Worm (Caenorhabditis elegans) whole organism, L4 larva: Measurements from ENCODE around the gene ZC21.10.

ENCODE experiments used
- F49E8.2 ChIP-seq: sonication (generic microtip); optimal IDR thresholded peaks from 2 replicates; lab custom pipeline; 2016; ENCODE audit warnings: missing compliant biosample characterization, mild to moderate bottlenecking, missing genetic modification characterization, borderline replicate concordance
- dpl-1 ChIP-seq: fragments of 150-350 bp; optimal IDR thresholded peaks from 2 replicates; lab custom pipeline; 2014; ENCODE audit warnings: missing biosample characterization, missing genetic modification reagents, missing genetic modification characterization
- fos-1 ChIP-seq: fragments of 150-350 bp; optimal IDR thresholded peaks from 2 replicates; lab custom pipeline; 2014; ENCODE audit warnings: missing biosample characterization, missing genetic modification characterization
- mxl-2 ChIP-seq: fragments of 200-800 bp; sonication (Bioruptor generic); conservative IDR thresholded peaks from 2 replicates; pipeline ENCODE4 v1.3.6; 2022; ENCODE audit warnings: missing genetic modification reagents, missing genetic modification characterization, missing compliant biosample characterization
- nhr-237 ChIP-seq: sonication (generic microtip); optimal IDR thresholded peaks from 2 replicates; lab custom pipeline; 2017; ENCODE audit warnings: missing biosample characterization, missing genetic modification characterization
- nhr-28 ChIP-seq: fragments of 150-350 bp; optimal IDR thresholded peaks from 2 replicates; lab custom pipeline; 2014; ENCODE audit warnings: missing biosample characterization, missing genetic modification characterization
- nhr-76 ChIP-seq: fragments of 150-350 bp; optimal IDR thresholded peaks from 2 replicates; lab custom pipeline; 2014; ENCODE audit warnings: missing biosample characterization, missing genetic modification characterization
- pqm-1 ChIP-seq: sonication (generic microtip); optimal IDR thresholded peaks from 2 replicates; lab custom pipeline; 2017; ENCODE audit warnings: missing biosample characterization, missing genetic modification characterization
- snpc-4 ChIP-seq: fragments of 150-350 bp; optimal IDR thresholded peaks from 2 replicates; lab custom pipeline; 2014; ENCODE audit warnings: missing biosample characterization, missing genetic modification characterization
- unc-62 ChIP-seq, 3 experiments: fragments of 150-350 bp in 1 of 3; sonication (generic microtip); optimal IDR thresholded peaks in 2 of 3; peaks in 1 of 3; 1 replicate in 1 of 3; 2 replicates in 2 of 3; lab custom pipeline; 2014 to 2017; ENCODE audit warnings: missing biosample characterization in 3 of 3, missing genetic modification characterization in 3 of 3, missing genetic modification reagents in 3 of 3, missing genotype in 1 of 3
- ztf-11 ChIP-seq: fragments of 150-350 bp; optimal IDR thresholded peaks from 2 replicates; lab custom pipeline; 2014; ENCODE audit warnings: missing biosample characterization, missing genetic modification characterization

DNA sequence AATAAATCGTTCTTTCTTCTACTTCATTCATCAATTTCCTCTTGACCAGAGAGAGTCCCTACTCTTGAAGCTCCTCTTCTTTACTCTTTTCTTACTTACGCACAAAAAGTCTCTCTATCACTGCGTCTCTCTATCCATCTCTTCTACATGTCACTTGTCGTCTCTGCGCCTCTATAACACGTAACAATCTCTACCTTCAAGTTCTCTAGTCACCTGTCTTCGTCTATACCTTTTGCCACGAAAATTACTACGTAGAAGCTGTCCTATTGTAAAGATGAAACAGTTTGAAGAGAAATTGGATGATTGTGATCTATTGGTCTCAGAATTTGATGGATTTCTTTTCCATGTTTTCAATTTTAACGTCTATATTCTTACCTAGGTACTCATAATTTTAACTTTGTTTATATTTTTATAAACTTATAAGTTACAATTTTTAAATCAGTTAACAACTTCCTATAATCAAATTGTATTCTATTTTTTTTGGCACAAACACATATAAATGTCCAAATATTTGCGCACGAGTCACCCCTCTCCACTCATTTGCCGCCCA, 27.0 kb downstream of the ZC21.10 start, which contains the start of gene C02D5.2:
- no peak for TF ChIP-seq pqm-1 (tag; lab: Kevin White, UChicago)
- TF ChIP-seq unc-62 (GFP tag; optimal IDR thresholded peaks at IDR 0.05 in 1 of 2; lab: Kevin White, UChicago) = no peak
- TF ChIP-seq unc-62 (tag; optimal IDR thresholded peaks at IDR 0.05; lab: Kevin White, UChicago) = no peak
- TF ChIP-seq ztf-11 (tag; lab: Kevin White, UChicago) = no peak
- TF ChIP-seq nhr-28 (tag; lab: Kevin White, UChicago) = peak; percentile 53
- TF ChIP-seq F49E8.2 = no peak
- no peak for TF ChIP-seq nhr-76 (tag; lab: Kevin White, UChicago)
- no peak for TF ChIP-seq fos-1 (tag; lab: Kevin White, UChicago)
- TF ChIP-seq nhr-237 = no peak
- TF ChIP-seq snpc-4 (tag; lab: Kevin White, UChicago) = no peak
- no peak for TF ChIP-seq dpl-1 (GFP tag; lab: Kevin White, UChicago)
- no peak for TF ChIP-seq mxl-2 (GFP tag; lab: Robert Waterston, UW)
